Fruit fly (Drosophila melanogaster): ENCODE data around the gene CG14556.

dm6 chr3R:26103440-26103839, 23.0 kb upstream of the CG14556 start:
- TF ChIP-seq pho (GFP tag; optimal IDR thresholded peaks at IDR 0.05) = no peak
- no peak for TF ChIP-seq ase (GFP tag; IDR thresholded peaks at IDR 0.05)
- TF ChIP-seq h (optimal IDR thresholded peaks at IDR 0.05) = no peak
- no peak for TF ChIP-seq fd64A (GFP tag; optimal IDR thresholded peaks at IDR 0.05)
- TF ChIP-seq CG16815 (GFP tag; optimal IDR thresholded peaks at IDR 0.05) = no peak
- TF ChIP-seq B-H1 (GFP tag; IDR thresholded peaks at IDR 0.05) = no peak
- no peak for TF ChIP-seq cwo (GFP tag; optimal IDR thresholded peaks at IDR 0.05)
- no peak for TF ChIP-seq CG8388 (GFP tag; optimal IDR thresholded peaks at IDR 0.05)
- no peak for TF ChIP-seq CG10267 (tag; optimal IDR thresholded peaks at IDR 0.05)

Data from whole organism, embryonic.